Worm (Caenorhabditis elegans) whole organism, L4 larva: ENCODE results near the gene srx-12.

Experiments used
- ama-1 ChIP-seq: fragments of 150-350 bp; optimal IDR thresholded peaks from 2 replicates; lab custom pipeline; 2014; ENCODE audit warnings: inconsistent platforms, mixed read lengths
- daf-8 ChIP-seq: fragments of 200-800 bp; sonication (Bioruptor generic); IDR thresholded peaks from 2 replicates; pipeline ENCODE4 v1.3.6; 2022; ENCODE audit warnings: missing genetic modification characterization, missing compliant biosample characterization
- egl-27 ChIP-seq: sonication (generic microtip); optimal IDR thresholded peaks from 3 replicates; lab custom pipeline; 2017; ENCODE audit warnings: missing biosample characterization, missing genetic modification reagents, missing genetic modification characterization
- lin-13 ChIP-seq: fragments of 150-350 bp; optimal IDR thresholded peaks from 2 replicates; lab custom pipeline; 2014; ENCODE audit warnings: missing biosample characterization, missing genetic modification reagents, missing genetic modification characterization
- nhr-11 ChIP-seq: fragments of 150-350 bp; optimal IDR thresholded peaks from 2 replicates; lab custom pipeline; 2014; ENCODE audit warnings: missing biosample characterization, missing genetic modification characterization
- spr-1 ChIP-seq: sonication (generic microtip); optimal IDR thresholded peaks from 2 replicates; lab custom pipeline; 2016; ENCODE audit warnings: mild to moderate bottlenecking, missing genetic modification characterization, missing compliant biosample characterization
- zag-1 ChIP-seq: fragments of 150-350 bp; optimal IDR thresholded peaks from 2 replicates; lab custom pipeline; 2014; ENCODE audit warnings: missing biosample characterization, missing genetic modification characterization

DNA sequence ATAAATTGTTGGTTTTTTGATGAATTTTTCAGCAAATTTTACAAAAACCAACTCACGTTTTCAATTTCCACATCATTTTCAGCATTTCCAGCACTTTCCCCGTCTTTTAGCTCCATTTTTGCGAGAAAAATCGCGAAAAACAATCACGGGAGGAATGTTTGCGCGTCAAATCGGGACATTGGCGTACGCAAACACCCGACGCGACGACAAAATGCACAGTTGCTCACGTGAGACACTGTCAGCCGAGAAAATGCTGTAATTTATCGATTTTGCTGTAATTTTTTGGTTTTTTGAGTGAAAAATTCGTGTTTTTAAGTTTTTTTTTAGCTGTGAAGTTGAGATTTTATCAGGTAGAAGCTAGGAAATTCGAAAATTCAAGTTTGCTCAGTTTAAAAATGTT is 36.2 kb upstream of the srx-12 start, which contains the start of gene Y55F3AM.9:
- TF ChIP-seq ama-1 (lab: Kevin White, UChicago) (peak; percentile 40), spr-1 (tag; lab: Kevin White, UChicago) (no peak), lin-13 (GFP tag; lab: Kevin White, UChicago) (no peak), zag-1 (no peak), daf-8 (GFP tag; lab: Robert Waterston, UW) (no peak), nhr-11 (tag; lab: Kevin White, UChicago) (peak; percentile 9), egl-27 (tag; lab: Kevin White, UChicago) (no peak)
